Worm (Caenorhabditis elegans): Measurements from ENCODE around the gene C18G1.8.
"Not testable (repeated sequence)": the region's sequence is repeated elsewhere in the genome, so short reads cannot be mapped to it uniquely, and the experiment has no call there.

The C18G1.8 gene

DNA sequence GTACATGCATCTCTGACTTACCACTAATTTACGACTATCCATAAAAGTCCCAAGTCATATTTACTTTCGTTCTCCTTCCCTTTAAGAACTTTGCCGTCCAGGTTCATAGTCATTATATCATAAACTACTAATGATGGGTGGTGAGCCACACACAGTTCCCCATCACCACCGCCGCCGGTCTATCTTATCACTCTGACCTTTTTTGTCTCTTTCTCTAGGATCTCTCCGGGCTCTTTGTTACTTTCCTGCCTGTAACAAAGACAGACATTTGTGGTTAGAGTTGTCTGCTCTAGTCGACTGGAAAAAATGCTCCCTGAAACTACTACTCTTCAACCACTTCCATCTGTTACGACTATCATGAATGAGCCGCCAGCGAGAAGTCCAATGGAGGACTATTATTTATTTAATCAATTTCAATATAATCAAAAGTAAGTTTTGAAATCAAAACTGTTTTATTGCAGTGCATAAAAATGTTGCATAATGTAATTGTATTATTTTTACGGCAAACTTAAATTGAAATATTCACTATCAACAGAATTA, 4.1 kb upstream of the C18G1.8 start, which contains the start of gene elt-7 (continued):
- TF ChIP-seq lim-7 (GFP tag; IDR thresholded peaks at IDR 0.05): no peak
- TF ChIP-seq R02D3.7 (tag; optimal IDR thresholded peaks at IDR 0.05): no peak
- TF ChIP-seq ZK337.2 (GFP tag; IDR thresholded peaks at IDR 0.05): no peak
- no peak for TF ChIP-seq Y105C5A.15 (GFP tag; IDR thresholded peaks at IDR 0.05)

DNA sequence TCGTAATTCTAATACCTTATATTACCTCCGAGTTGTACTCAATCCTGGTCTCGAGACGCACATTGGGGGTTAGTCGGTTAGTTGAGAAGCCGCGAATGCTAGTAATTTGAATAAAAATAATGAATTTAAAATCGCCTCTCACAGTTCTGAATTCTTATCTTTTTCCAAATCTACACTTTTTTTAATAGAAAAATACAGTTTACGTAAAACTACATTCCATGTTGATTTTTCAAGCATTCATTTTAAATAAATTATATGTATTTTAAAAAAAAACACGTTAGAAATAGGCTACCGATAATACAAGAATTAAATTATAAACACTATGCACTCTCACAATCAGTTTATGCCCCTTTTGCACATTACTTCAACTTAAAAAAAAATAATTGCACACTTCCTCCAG, 3.2 kb upstream of the C18G1.8 start, which contains the start of gene C18G1.9:
Gene C18G1.9, minus strand, starts transcription at position 101 of the 400 bp plus-strand sequence.
- TF ChIP-seq lin-1 (GFP tag; IDR thresholded peaks at IDR 0.05) (no peak), lir-3 (tag; optimal IDR thresholded peaks at IDR 0.05) (no peak), madf-5 (GFP tag; IDR thresholded peaks at IDR 0.05) (no peak), snpc-4 (tag; optimal IDR thresholded peaks at IDR 0.05) (no peak), dve-1 (tag; optimal IDR thresholded peaks at IDR 0.05; ENCODE audit: insufficient read depth) (no peak), mxl-2 (GFP tag; conservative IDR thresholded peaks at IDR 0.05) (no peak), nhr-48 (tag; optimal IDR thresholded peaks at IDR 0.05) (no peak), pha-4 (GFP tag; IDR thresholded peaks at IDR 0.05) (no peak), pha-4 (tag; optimal IDR thresholded peaks at IDR 0.05) (no peak), cey-2 (tag; optimal IDR thresholded peaks at IDR 0.05; ENCODE audit: borderline replicate concordance, insufficient read depth) (no peak), saeg-2 (GFP tag; IDR thresholded peaks at IDR 0.05) (no peak), lin-13 (GFP tag; optimal IDR thresholded peaks at IDR 0.05) (no peak), F10B5.3 (tag; optimal IDR thresholded peaks at IDR 0.05) (no peak), madf-9 (GFP tag; conservative IDR thresholded peaks at IDR 0.05) (no peak), ztf-11 (tag; optimal IDR thresholded peaks at IDR 0.05) (no peak), dmd-8 (GFP tag; IDR thresholded peaks at IDR 0.05) (no peak), mes-2 (tag; optimal IDR thresholded peaks at IDR 0.05; ENCODE audit: poor library complexity, severe bottlenecking) (no peak), Y105C5A.15 (GFP tag; IDR thresholded peaks at IDR 0.05) (no peak)

DNA sequence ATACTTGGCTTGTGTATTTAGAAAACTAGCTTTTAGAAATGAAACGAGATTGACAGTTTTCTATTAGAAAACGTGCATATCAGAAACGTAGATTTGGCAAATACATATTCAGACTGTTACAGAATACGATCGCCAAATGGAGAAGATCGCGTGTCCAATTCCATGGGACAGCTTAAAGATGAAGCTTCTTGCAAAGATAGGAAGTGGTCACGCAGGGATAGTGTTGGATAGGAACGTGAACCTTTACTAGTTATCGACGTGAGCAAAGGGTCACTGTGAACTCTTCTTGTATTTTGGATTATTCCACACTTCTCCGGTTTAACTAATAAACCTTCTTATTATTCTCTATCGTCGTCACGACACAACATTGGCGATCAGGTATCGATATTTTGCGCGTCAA, 5.7 kb downstream of the C18G1.8 start, which contains the start of gene bgnt-1.4:
Gene bgnt-1.4, plus strand, starts transcription at position 301 of the 400 bp plus-strand sequence.
- TF ChIP-seq ces-1 (GFP tag; optimal IDR thresholded peaks at IDR 0.05); ztf-11 (tag; optimal IDR thresholded peaks at IDR 0.05); dmd-9 (GFP tag; IDR thresholded peaks at IDR 0.05): not testable (repeated sequence)

DNA sequence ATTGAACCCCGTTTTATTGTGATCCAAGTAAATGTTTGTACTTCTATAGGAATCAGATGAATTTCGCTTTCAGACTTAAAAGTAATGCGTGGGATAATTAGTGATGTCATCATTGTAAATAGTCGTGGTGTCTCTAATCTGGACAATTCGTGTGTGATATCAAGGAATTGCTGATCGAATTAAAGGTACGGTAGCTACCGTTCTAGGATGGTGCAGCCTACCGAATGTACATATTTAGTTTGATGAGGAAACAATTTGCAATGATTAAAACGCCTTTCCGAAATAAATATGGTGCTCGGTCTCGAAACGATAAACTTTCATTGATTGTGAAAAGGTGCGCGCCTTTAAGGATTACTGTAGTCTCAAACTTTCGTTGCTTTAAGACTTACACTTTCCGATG, 7.9 kb downstream of the C18G1.8 start:
- no peak for TF ChIP-seq nhr-102 (tag; optimal IDR thresholded peaks at IDR 0.05)
- TF ChIP-seq ceh-62 (tag; optimal IDR thresholded peaks at IDR 0.05): no peak
- peak; percentile 49; the same call in 1 of the 2 replicates for TF ChIP-seq lin-38 (GFP tag; IDR thresholded peaks at IDR 0.05)
- TF ChIP-seq lin-13 (GFP tag; optimal IDR thresholded peaks at IDR 0.05): no peak
- TF ChIP-seq saeg-2 (GFP tag; IDR thresholded peaks at IDR 0.05): no peak
- TF ChIP-seq F44E2.7 (GFP tag; IDR thresholded peaks at IDR 0.05): no peak

DNA sequence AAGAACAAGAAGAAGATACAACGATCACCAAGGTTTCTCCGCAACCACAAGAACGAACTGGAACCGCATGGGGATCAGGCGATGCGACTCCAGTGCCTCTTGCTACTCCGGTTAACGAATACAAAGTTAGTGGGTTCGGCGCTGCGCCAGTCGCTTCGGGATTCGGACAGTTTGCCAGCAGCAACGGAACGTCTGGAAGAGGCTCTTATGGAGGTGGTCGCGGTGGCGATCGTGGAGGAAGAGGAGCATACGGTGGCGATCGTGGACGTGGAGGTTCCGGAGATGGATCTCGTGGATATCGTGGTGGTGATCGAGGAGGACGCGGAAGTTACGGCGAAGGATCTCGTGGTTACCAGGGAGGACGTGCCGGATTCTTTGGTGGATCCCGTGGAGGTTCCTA, 8.4 kb downstream of the C18G1.8 start:
- TF ChIP-seq ces-1 (GFP tag; optimal IDR thresholded peaks at IDR 0.05) (no peak), duxl-1 (tag; optimal IDR thresholded peaks at IDR 0.05; ENCODE audit: poor library complexity) (no peak), set-16 (GFP tag; IDR thresholded peaks at IDR 0.05) (peak; percentile 86), daf-19 (GFP tag; conservative IDR thresholded peaks at IDR 0.05) (no peak), ceh-32 (tag; optimal IDR thresholded peaks at IDR 0.05; ENCODE audit: poor library complexity) (no peak), nhr-25 (tag; optimal IDR thresholded peaks at IDR 0.05; ENCODE audit: borderline replicate concordance, insufficient read depth) (no peak), php-3 (GFP tag; IDR thresholded peaks at IDR 0.05) (no peak), nhr-42 (GFP tag; IDR thresholded peaks at IDR 0.05) (no peak), fkh-10 (GFP tag; optimal IDR thresholded peaks at IDR 0.05) (no peak), nhr-28 (tag; optimal IDR thresholded peaks at IDR 0.05) (no peak), hmg-1.1 (GFP tag; IDR thresholded peaks at IDR 0.05) (no peak), dmd-8 (GFP tag; IDR thresholded peaks at IDR 0.05) (peak; percentile 51; the same call in 1 of the 2 replicates), skn-1 (tag; optimal IDR thresholded peaks at IDR 0.05) (no peak), daf-16 (GFP tag; optimal IDR thresholded peaks at IDR 0.05) (no peak), daf-16 (tag; optimal IDR thresholded peaks at IDR 0.05) (no peak), ztf-11 (tag; optimal IDR thresholded peaks at IDR 0.05) (no peak), unc-39 (tag; optimal IDR thresholded peaks at IDR 0.05) (no peak), daf-8 (GFP tag; IDR thresholded peaks at IDR 0.05) (no peak)

Measured in whole organism, L4 larva.